Fruit fly (Drosophila melanogaster) whole organism, wandering third instar larva: Measurements from ENCODE around the gene CG8136.

Experiments used
- Abd-B ChIP-seq: fragments of >200 bp; optimal IDR thresholded peaks from 2 replicates; lab custom pipeline; 2017; ENCODE audit warnings: missing biosample characterization, missing genetic modification characterization
- CG32264 ChIP-seq: fragments of 200-800 bp; sonication (Bioruptor generic); optimal IDR thresholded peaks from 2 replicates; lab custom pipeline; 2016; ENCODE audit warnings: missing biosample characterization, missing genetic modification characterization
- CG9705 ChIP-seq: fragments of 200-800 bp; sonication (Bioruptor generic); optimal IDR thresholded peaks from 2 replicates; lab custom pipeline; 2018; ENCODE audit warnings: missing biosample characterization, mild to moderate bottlenecking, missing genetic modification characterization
- Dfd ChIP-seq: fragments of >200 bp; optimal IDR thresholded peaks from 2 replicates; lab custom pipeline; 2017; ENCODE audit warnings: missing biosample characterization, missing genetic modification characterization
- GATAd ChIP-seq: sonication (Bioruptor generic); optimal IDR thresholded peaks from 2 replicates; lab custom pipeline; 2016; ENCODE audit warnings: missing biosample characterization, missing genetic modification characterization
- Hnf4 ChIP-seq: fragments of 200-800 bp; sonication (Bioruptor generic); optimal IDR thresholded peaks from 2 replicates; lab custom pipeline; 2016; ENCODE audit warnings: missing biosample characterization, mild to moderate bottlenecking, missing genetic modification characterization
- Hr78 ChIP-seq: fragments of >200 bp; optimal IDR thresholded peaks from 2 replicates; lab custom pipeline; 2017; ENCODE audit warnings: missing biosample characterization, missing genetic modification characterization
- Hr83 ChIP-seq: fragments of 200-300 bp; sonication (Bioruptor generic); optimal IDR thresholded peaks from 2 replicates; lab custom pipeline; 2016; ENCODE audit warnings: missing biosample characterization, mild to moderate bottlenecking, missing genetic modification characterization, moderate library complexity; ENCODE audit not compliant: poor library complexity, severe bottlenecking
- Jra ChIP-seq: sonication (Bioruptor generic); optimal IDR thresholded peaks from 2 replicates; lab custom pipeline; 2016; ENCODE audit warnings: missing biosample characterization, missing genetic modification characterization
- Mio ChIP-seq: sonication (Bioruptor generic); optimal IDR thresholded peaks from 2 replicates; lab custom pipeline; 2016; ENCODE audit warnings: missing biosample characterization, missing genetic modification characterization
- Myc ChIP-seq: fragments of >200 bp; optimal IDR thresholded peaks from 2 replicates; lab custom pipeline; 2017
- N ChIP-seq: fragments of >200 bp; optimal IDR thresholded peaks from 2 replicates; lab custom pipeline; 2018; ENCODE audit warnings: missing biosample characterization, missing external identifiers, missing genetic modification characterization
- OdsH ChIP-seq: fragments of 200-800 bp; sonication (Bioruptor generic); optimal IDR thresholded peaks from 2 replicates; lab custom pipeline; 2016; ENCODE audit warnings: missing biosample characterization, mild to moderate bottlenecking, missing genetic modification characterization
- Rel ChIP-seq, 2 experiments: fragments of 200-800 bp; sonication (Bioruptor generic) in 1 of 2; optimal IDR thresholded peaks; 2 replicates in 1 of 2; 3 replicates in 1 of 2; lab custom pipeline; 2016 to 2019; ENCODE audit warnings: mild to moderate bottlenecking in 2 of 2, missing biosample characterization in 2 of 2, missing genetic modification characterization in 2 of 2, moderate library complexity in 1 of 2
- Sp1 ChIP-seq: fragments of 200-800 bp; sonication (Bioruptor generic); optimal IDR thresholded peaks from 3 replicates; lab custom pipeline; 2019; ENCODE audit warnings: missing biosample characterization, mild to moderate bottlenecking, missing genetic modification characterization, moderate library complexity
- Vsx2 ChIP-seq: fragments of 200-300, 225-300 bp; sonication (Bioruptor generic); optimal IDR thresholded peaks from 2 replicates; lab custom pipeline; 2018; ENCODE audit warnings: missing biosample characterization, missing genetic modification characterization; ENCODE audit not compliant: partially characterized antibody
- br ChIP-seq: fragments of 200-800 bp; sonication (Bioruptor generic); optimal IDR thresholded peaks from 2 replicates; lab custom pipeline; 2016; ENCODE audit warnings: missing biosample characterization, missing genetic modification characterization
- brk ChIP-seq: fragments of 200-800 bp; sonication (Bioruptor generic); optimal IDR thresholded peaks from 2 replicates; lab custom pipeline; 2016; ENCODE audit warnings: missing biosample characterization, mild to moderate bottlenecking, missing genetic modification characterization
- dl ChIP-seq, 2 experiments: fragments of 175-275, 200-275 bp in 1 of 2; fragments of 200-275 bp in 1 of 2; sonication (Bioruptor generic); optimal IDR thresholded peaks; lab custom pipeline; 2018; ENCODE audit warnings: mild to moderate bottlenecking in 2 of 2, missing biosample characterization in 2 of 2, missing genetic modification characterization in 2 of 2, moderate library complexity in 2 of 2; ENCODE audit not compliant: partially characterized antibody in 2 of 2, insufficient read depth in 1 of 2
- dmrt93B ChIP-seq: fragments of 200-800 bp; sonication (Bioruptor generic); optimal IDR thresholded peaks from 2 replicates; lab custom pipeline; 2018; ENCODE audit warnings: missing biosample characterization, mild to moderate bottlenecking, missing genetic modification characterization
- dsf ChIP-seq: sonication (Bioruptor generic); optimal IDR thresholded peaks from 2 replicates; lab custom pipeline; 2016; ENCODE audit warnings: missing biosample characterization, missing genetic modification characterization, borderline replicate concordance
- ey ChIP-seq: fragments of 200-800 bp; sonication (Bioruptor generic); optimal IDR thresholded peaks from 2 replicates; lab custom pipeline; 2016; ENCODE audit warnings: missing biosample characterization, missing genetic modification characterization
- foxo ChIP-seq, 2 experiments: fragments of 200-800 bp; sonication (Bioruptor generic); optimal IDR thresholded peaks; 2 replicates in 1 of 2; 3 replicates in 1 of 2; lab custom pipeline; 2016 to 2017; ENCODE audit warnings: missing biosample characterization in 2 of 2, missing genetic modification characterization in 2 of 2
- fru ChIP-seq: fragments of 200-800 bp; sonication (Bioruptor generic); optimal IDR thresholded peaks from 3 replicates; lab custom pipeline; 2016; ENCODE audit warnings: missing biosample characterization, mild to moderate bottlenecking, missing genetic modification characterization
- h ChIP-seq: fragments of 200-800 bp; sonication (Bioruptor generic); optimal IDR thresholded peaks from 3 replicates; lab custom pipeline; 2016; ENCODE audit warnings: missing biosample characterization, mild to moderate bottlenecking, missing genetic modification characterization
- lola ChIP-seq: fragments of >200 bp; optimal IDR thresholded peaks from 2 replicates; lab custom pipeline; 2017; ENCODE audit warnings: missing biosample characterization, missing genetic modification characterization
- pan ChIP-seq: fragments of >200 bp; optimal IDR thresholded peaks from 2 replicates; lab custom pipeline; 2017
- psq ChIP-seq: fragments of 200-800 bp; sonication (Bioruptor generic); optimal IDR thresholded peaks from 3 replicates; lab custom pipeline; 2017; ENCODE audit warnings: missing biosample characterization, mild to moderate bottlenecking, missing genetic modification characterization, moderate library complexity
- sage ChIP-seq: fragments of 200-800 bp; sonication (Bioruptor generic); optimal IDR thresholded peaks from 2 replicates; lab custom pipeline; 2016; ENCODE audit warnings: missing biosample characterization, mild to moderate bottlenecking, missing genetic modification characterization
- sv ChIP-seq: fragments of 200-800 bp; sonication (Bioruptor generic); optimal IDR thresholded peaks from 3 replicates; lab custom pipeline; 2016; ENCODE audit warnings: missing biosample characterization, missing genetic modification characterization
- tai ChIP-seq: sonication (Bioruptor generic); optimal IDR thresholded peaks from 2 replicates; lab custom pipeline; 2016; ENCODE audit warnings: missing biosample characterization, missing genetic modification characterization
- usp ChIP-seq: fragments of >200 bp; optimal IDR thresholded peaks from 2 replicates; lab custom pipeline; 2017; ENCODE audit warnings: missing biosample characterization, missing genetic modification characterization
- woc ChIP-seq: sonication (Bioruptor generic); optimal IDR thresholded peaks from 2 replicates; lab custom pipeline; 2016; ENCODE audit warnings: missing biosample characterization, mild to moderate bottlenecking, missing genetic modification characterization

Gene CG8136

dm6 chr3R:8718898-8719297, 2.3 kb upstream of the CG8136 start, which contains the start of gene CG11760:
CG11760 (plus strand) TSS chr3R:8719198.
- TF ChIP-seq brk (GFP tag; lab: Kevin White, UChicago) (no peak), h (GFP tag; lab: Kevin White, UChicago) (no peak), Myc (lab: Kevin White, UChicago) (no peak), sage (GFP tag; lab: Kevin White, UChicago) (no peak), Hr78 (GFP tag; lab: Kevin White, UChicago) (no peak), GATAd (GFP tag; lab: Kevin White, UChicago) (no peak), N (GFP tag; lab: Kevin White, UChicago) (no peak), tai (GFP tag; lab: Kevin White, UChicago) (no peak), Mio (GFP tag; lab: Kevin White, UChicago) (no peak), psq (GFP tag; lab: Kevin White, UChicago) (no peak), Abd-B (no peak), Jra (no peak), woc (GFP tag; lab: Kevin White, UChicago) (no peak), dsf (GFP tag; lab: Kevin White, UChicago) (no peak), CG9705 (GFP tag; lab: Kevin White, UChicago) (no peak), usp (no peak), lola (GFP tag; lab: Kevin White, UChicago) (no peak), Sp1 (GFP tag; lab: Kevin White, UChicago) (no peak)

dm6 chr3R:8722962-8723548, 1.9 kb downstream of the CG8136 start, which contains the start of gene nom:
nom (plus strand) TSS chr3R:8723174.
- TF ChIP-seq br (GFP tag; lab: Kevin White, UChicago) (no peak), Rel (GFP tag; optimal IDR thresholded peaks at IDR 0.05; lab: Kevin White, UChicago) (no peak), Rel (tag; optimal IDR thresholded peaks at IDR 0.05; lab: Kevin White, UChicago) (peak; percentile 77)

- TF ChIP-seq Hr78 (GFP tag; lab: Kevin White, UChicago) (no peak), Dfd (GFP tag; lab: Kevin White, UChicago) (no peak), foxo (GFP tag; optimal IDR thresholded peaks at IDR 0.05; lab: Kevin White, UChicago) (no peak), fru (no peak), tai (GFP tag; lab: Kevin White, UChicago) (no peak), Sp1 (GFP tag; lab: Kevin White, UChicago) (no peak), sv (GFP tag; lab: Kevin White, UChicago) (no peak)
Observed at dm6 chr3R:8725179-8725578, 4.0 kb downstream of the CG8136 start, which contains the start of gene ouib. ouib (plus strand) TSS chr3R:8725479.

dm6 chr3R:8726632-8727031, 5.5 kb downstream of the CG8136 start, which contains the start of gene CG8159:
CG8159 (plus strand) TSS chr3R:8726854.
- TF ChIP-seq Rel (GFP tag; optimal IDR thresholded peaks at IDR 0.05; lab: Kevin White, UChicago) (no peak), Rel (tag; optimal IDR thresholded peaks at IDR 0.05; lab: Kevin White, UChicago) (peak; percentile 97), Dfd (GFP tag; lab: Kevin White, UChicago) (no peak), Hr83 (peak; percentile 79), lola (GFP tag; lab: Kevin White, UChicago) (no peak), fru (no peak), brk (GFP tag; lab: Kevin White, UChicago) (no peak), Sp1 (GFP tag; lab: Kevin White, UChicago) (no peak), Vsx2 (no peak), OdsH (GFP tag; lab: Kevin White, UChicago) (peak; percentile 1), N (GFP tag; lab: Kevin White, UChicago) (no peak), ey (GFP tag; lab: Kevin White, UChicago) (peak; percentile 18), dl (GFP tag; optimal IDR thresholded peaks at IDR 0.05; lab: Kevin White, UChicago; ENCODE audit: insufficient read depth in 1 of 2, partially characterized antibody in 2 of 2) (no peak)

- TF ChIP-seq br (GFP tag; lab: Kevin White, UChicago) (no peak), brk (GFP tag; lab: Kevin White, UChicago) (no peak), psq (GFP tag; lab: Kevin White, UChicago) (no peak), dmrt93B (no peak), ey (GFP tag; lab: Kevin White, UChicago) (no peak), tai (GFP tag; lab: Kevin White, UChicago) (no peak), Hr78 (GFP tag; lab: Kevin White, UChicago) (no peak), CG9705 (GFP tag; lab: Kevin White, UChicago) (no peak), OdsH (GFP tag; lab: Kevin White, UChicago) (no peak), Hnf4 (GFP tag; lab: Kevin White, UChicago) (no peak), Hr83 (no peak), N (GFP tag; lab: Kevin White, UChicago) (no peak), Sp1 (GFP tag; lab: Kevin White, UChicago) (no peak), pan (lab: Kevin White, UChicago) (no peak), h (GFP tag; lab: Kevin White, UChicago) (no peak), dl (GFP tag; optimal IDR thresholded peaks at IDR 0.05; lab: Kevin White, UChicago; ENCODE audit: insufficient read depth in 1 of 2, partially characterized antibody in 2 of 2) (no peak), Myc (lab: Kevin White, UChicago) (no peak), CG32264 (GFP tag; lab: Kevin White, UChicago) (no peak), Abd-B (no peak)
Observed at dm6 chr3R:8729542-8729941, 8.4 kb downstream of the CG8136 start, which contains the start of gene ranshi. ranshi (minus strand) TSS chr3R:8729693.
